Fruit fly (Drosophila melanogaster) whole organism, embryonic: ENCODE data around the gene CG6791.
A peak's percentile ranks its signal among the peaks of the same experiment; 100 is the strongest.

ENCODE experiments used
- Adf1 ChIP-seq: fragments of 200-800 bp; sonication (Bioruptor generic); IDR thresholded peaks from 2 replicates; pipeline ENCODE4 v1.3.6; 2022; ENCODE audit warnings: missing biosample characterization, missing genetic modification characterization
- Asciz ChIP-seq: fragments of 200-800 bp; sonication (Bioruptor generic); optimal IDR thresholded peaks from 2 replicates; lab custom pipeline; 2017; ENCODE audit warnings: missing biosample characterization, mild to moderate bottlenecking, missing genetic modification characterization, missing genetic modification reagents
- Atf-2 ChIP-seq: fragments of 200-800 bp; sonication (Bioruptor generic); optimal IDR thresholded peaks from 2 replicates; lab custom pipeline; 2016; ENCODE audit warnings: missing biosample characterization, missing genetic modification characterization
- Bgb ChIP-seq: fragments of 200-800 bp; sonication (Bioruptor generic); IDR thresholded peaks from 2 replicates; pipeline ENCODE4 v1.3.6; 2022; ENCODE audit warnings: missing biosample characterization, missing genetic modification characterization; ENCODE audit not compliant: partially characterized antibody
- Bteb2 ChIP-seq: fragments of 200-800 bp; sonication (Bioruptor generic); optimal IDR thresholded peaks from 2 replicates; lab custom pipeline; 2016; ENCODE audit warnings: missing biosample characterization, missing genetic modification characterization
- CG10462 ChIP-seq: fragments of 200-800 bp; sonication (Bioruptor generic); optimal IDR thresholded peaks from 2 replicates; lab custom pipeline; 2016; ENCODE audit warnings: missing biosample characterization, missing genetic modification characterization
- CG11504 ChIP-seq: fragments of 200-800 bp; sonication (Bioruptor generic); optimal IDR thresholded peaks from 3 replicates; lab custom pipeline; 2019; ENCODE audit warnings: missing biosample characterization, mild to moderate bottlenecking, missing genetic modification characterization, moderate library complexity
- CG11696 ChIP-seq: fragments of 200-800 bp; sonication (Bioruptor generic); IDR thresholded peaks from 2 replicates; pipeline ENCODE4 v1.3.6; 2022; ENCODE audit warnings: missing biosample characterization, missing genetic modification characterization
- CG12219 ChIP-seq: fragments of 200-800 bp; sonication (Bioruptor generic); optimal IDR thresholded peaks from 3 replicates; lab custom pipeline; 2018; ENCODE audit warnings: missing biosample characterization, mild to moderate bottlenecking, missing genetic modification characterization
- CG13123 ChIP-seq: fragments of 200-800 bp; sonication (Bioruptor generic); optimal IDR thresholded peaks from 2 replicates; lab custom pipeline; 2016; ENCODE audit warnings: missing biosample characterization, missing genetic modification characterization
- CG13775 ChIP-seq: fragments of 200-800 bp; sonication (Bioruptor generic); optimal IDR thresholded peaks from 3 replicates; lab custom pipeline; 2017; ENCODE audit warnings: missing biosample characterization, mild to moderate bottlenecking, missing genetic modification characterization
- CG15011 ChIP-seq: fragments of 200-800 bp; sonication (Bioruptor generic); optimal IDR thresholded peaks from 3 replicates; lab custom pipeline; 2018; ENCODE audit warnings: missing biosample characterization, mild to moderate bottlenecking, missing genetic modification characterization
- CG17328 ChIP-seq: fragments of 200-800 bp; sonication (Bioruptor generic); IDR thresholded peaks from 2 replicates; pipeline ENCODE4 v1.3.6; 2022; ENCODE audit warnings: missing biosample characterization, missing genetic modification characterization
- CG17385 ChIP-seq: fragments of 200-800 bp; sonication (Bioruptor generic); optimal IDR thresholded peaks from 3 replicates; lab custom pipeline; 2018; ENCODE audit warnings: missing biosample characterization, mild to moderate bottlenecking, missing genetic modification characterization
- CG2116 ChIP-seq: fragments of 200-800 bp; sonication (Bioruptor generic); optimal IDR thresholded peaks from 3 replicates; lab custom pipeline; 2018; ENCODE audit warnings: missing biosample characterization, mild to moderate bottlenecking, missing genetic modification characterization
- CG8359 ChIP-seq: fragments of 200-800 bp; sonication (Bioruptor generic); optimal IDR thresholded peaks from 2 replicates; lab custom pipeline; 2017; ENCODE audit warnings: missing biosample characterization, mild to moderate bottlenecking, missing genetic modification characterization, borderline replicate concordance
- CG9932 ChIP-seq: fragments of 200-800 bp; sonication (Bioruptor generic); IDR thresholded peaks from 2 replicates; pipeline ENCODE4 v1.3.6; 2022; ENCODE audit warnings: missing biosample characterization, missing genetic modification characterization
- CTCF ChIP-seq: fragments of 200-800 bp; sonication (Bioruptor generic); optimal IDR thresholded peaks from 2 replicates; lab custom pipeline; 2017; ENCODE audit warnings: missing biosample characterization, mild to moderate bottlenecking, missing genetic modification characterization, moderate library complexity
- D19A ChIP-seq: fragments of 200-800 bp; optimal IDR thresholded peaks from 3 replicates; lab custom pipeline; 2019; ENCODE audit warnings: missing biosample characterization, mild to moderate bottlenecking, missing genetic modification characterization, moderate library complexity
- Dref ChIP-seq: fragments of 200-800 bp; sonication (Bioruptor generic); IDR thresholded peaks from 2 replicates; pipeline ENCODE4 v1.3.6; 2022; ENCODE audit warnings: missing biosample characterization, missing genetic modification characterization
- Drgx ChIP-seq: fragments of 200-800 bp; sonication (Bioruptor generic); IDR thresholded peaks from 2 replicates; pipeline ENCODE4 v1.3.6; 2022; ENCODE audit warnings: missing biosample characterization, missing genetic modification characterization
- Ets65A ChIP-seq: fragments of 200-800 bp; sonication (Bioruptor generic); peaks from one replicate; lab custom pipeline; 2016; ENCODE audit warnings: missing biosample characterization, missing genetic modification characterization
- Hey ChIP-seq: fragments of 200-800 bp; sonication (Bioruptor generic); optimal IDR thresholded peaks from 3 replicates; lab custom pipeline; 2018; ENCODE audit warnings: missing biosample characterization, mild to moderate bottlenecking, missing genetic modification characterization
- Mrtf ChIP-seq: fragments of 200-800 bp; sonication (Bioruptor generic); IDR thresholded peaks from 3 replicates; pipeline ENCODE4 v1.3.6; 2022; ENCODE audit warnings: missing biosample characterization, missing genetic modification characterization
- NFAT ChIP-seq: fragments of 200-800 bp; sonication (Bioruptor generic); IDR thresholded peaks from 2 replicates; pipeline ENCODE4 v1.3.6; 2022; ENCODE audit warnings: missing biosample characterization, missing genetic modification characterization
- Rx ChIP-seq: fragments of 200-800 bp; sonication (Bioruptor generic); IDR thresholded peaks from 2 replicates; pipeline ENCODE4 v1.3.6; 2022; ENCODE audit warnings: missing biosample characterization, missing genetic modification characterization
- Spps ChIP-seq: fragments of 200-800 bp; sonication (Bioruptor generic); optimal IDR thresholded peaks from 2 replicates; lab custom pipeline; 2018; ENCODE audit warnings: missing biosample characterization, mild to moderate bottlenecking, missing genetic modification characterization
- Taf1 ChIP-seq: fragments of 200-800 bp; sonication (Bioruptor generic); IDR thresholded peaks from 2 replicates; pipeline ENCODE4 v1.3.6; 2022; ENCODE audit warnings: missing biosample characterization, missing genetic modification characterization
- Usf ChIP-seq: fragments of 200-800 bp; sonication (Bioruptor generic); optimal IDR thresholded peaks from 2 replicates; lab custom pipeline; 2017; ENCODE audit warnings: missing genotype, missing biosample characterization, missing genetic modification characterization
- bsh ChIP-seq, 2 experiments: fragments of 200-800 bp; sonication (Bioruptor generic); optimal IDR thresholded peaks; 2 replicates each; lab custom pipeline; 2017 to 2018; ENCODE audit warnings: mild to moderate bottlenecking in 2 of 2, missing biosample characterization in 2 of 2, missing genetic modification characterization in 2 of 2, moderate library complexity in 1 of 2
- dmrt11E ChIP-seq: fragments of 200-800 bp; sonication (Bioruptor generic); optimal IDR thresholded peaks from 3 replicates; lab custom pipeline; 2018; ENCODE audit warnings: missing biosample characterization, mild to moderate bottlenecking, missing genetic modification characterization, moderate library complexity
- dysf ChIP-seq: fragments of 200-800 bp; sonication (Bioruptor generic); IDR thresholded peaks from 3 replicates; pipeline ENCODE4 v1.3.6; 2022; ENCODE audit warnings: missing biosample characterization, missing genetic modification characterization
- gce ChIP-seq: fragments of 200-800 bp; sonication (Bioruptor generic); IDR thresholded peaks from 3 replicates; pipeline ENCODE4 v1.3.6; 2022; ENCODE audit warnings: missing biosample characterization, missing genetic modification characterization
- hbn ChIP-seq: fragments of 200-800 bp; sonication (Bioruptor generic); IDR thresholded peaks from 2 replicates; pipeline ENCODE4 v1.3.6; 2022; ENCODE audit warnings: missing biosample characterization, missing genetic modification characterization; ENCODE audit not compliant: partially characterized antibody
- lmd ChIP-seq: fragments of 200-800 bp; sonication (Bioruptor generic); IDR thresholded peaks from 2 replicates; pipeline ENCODE4 v1.3.6; 2022; ENCODE audit warnings: missing biosample characterization, missing genetic modification characterization
- odd ChIP-seq: fragments of 200-800 bp; sonication (Bioruptor generic); optimal IDR thresholded peaks from 2 replicates; lab custom pipeline; 2017; ENCODE audit warnings: missing biosample characterization, mild to moderate bottlenecking, missing genetic modification characterization
- schlank ChIP-seq: fragments of 200-800 bp; sonication (Bioruptor generic); optimal IDR thresholded peaks from 2 replicates; lab custom pipeline; 2018; ENCODE audit warnings: missing biosample characterization, mild to moderate bottlenecking, missing genetic modification characterization
- sqz ChIP-seq: fragments of 200-800 bp; sonication (Bioruptor generic); optimal IDR thresholded peaks from 3 replicates; lab custom pipeline; 2018; ENCODE audit warnings: missing biosample characterization, mild to moderate bottlenecking, missing genetic modification characterization
- stwl ChIP-seq: fragments of 200-800 bp; sonication (Bioruptor generic); optimal IDR thresholded peaks from 3 replicates; lab custom pipeline; 2018; ENCODE audit warnings: missing biosample characterization, mild to moderate bottlenecking, missing genetic modification characterization, moderate library complexity
- trh ChIP-seq: fragments of 200-800 bp; sonication (Bioruptor generic); optimal IDR thresholded peaks from 2 replicates; lab custom pipeline; 2016; ENCODE audit warnings: missing biosample characterization, missing genetic modification characterization

CG6791 gene

dm6 chr3R:11617363-11617762, 27.4 kb upstream of the CG6791 start (continued):
- TF ChIP-seq stwl (tag; lab: Kevin White, UChicago) (peak; percentile 3), CTCF (GFP tag; lab: Kevin White, UChicago) (no peak), Spps (tag; lab: Kevin White, UChicago) (peak; percentile 33), CG12219 (peak; percentile 4), dmrt11E (tag; lab: Kevin White, UChicago) (peak; percentile 85), dysf (no peak), Asciz (GFP tag; lab: Kevin White, UChicago) (no peak), Usf (GFP tag; lab: Kevin White, UChicago) (no peak), Atf-2 (peak; percentile 26), CG8359 (GFP tag; lab: Kevin White, UChicago) (no peak), CG9932 (GFP tag; lab: Robert Waterston, UW) (no peak), Bgb (GFP tag; lab: Robert Waterston, UW) (no peak), CG13123 (GFP tag; lab: Kevin White, UChicago) (no peak), Hey (tag; lab: Kevin White, UChicago) (no peak), CG13775 (GFP tag; lab: Kevin White, UChicago) (no peak), Mrtf (GFP tag; lab: Robert Waterston, UW) (no peak), CG17328 (0 out of 2 replicates have a peak, but pooled peaks have one; percentile 10), trh (GFP tag; lab: Kevin White, UChicago) (no peak), schlank (tag; lab: Kevin White, UChicago) (no peak), Rx (GFP tag; lab: Robert Waterston, UW) (no peak), CG11696 (no peak), NFAT (GFP tag; lab: Robert Waterston, UW) (no peak), lmd (GFP tag; lab: Robert Waterston, UW) (no peak), sqz (GFP tag; lab: Kevin White, UChicago) (no peak), Taf1 (no peak), CG15011 (no peak), CG17385 (GFP tag; lab: Kevin White, UChicago) (no peak), Adf1 (GFP tag; lab: Robert Waterston, UW) (no peak), Dref (GFP tag; lab: Robert Waterston, UW) (no peak), CG2116 (GFP tag; lab: Kevin White, UChicago) (no peak), D19A (peak; percentile 55), CG10462 (GFP tag; lab: Kevin White, UChicago) (no peak), gce (GFP tag; lab: Robert Waterston, UW) (no peak), Bteb2 (GFP tag; lab: Kevin White, UChicago) (no peak), Ets65A (GFP tag; lab: Kevin White, UChicago) (no peak)
- TF ChIP-seq, all 482 proteins: peak for 112

DNA sequence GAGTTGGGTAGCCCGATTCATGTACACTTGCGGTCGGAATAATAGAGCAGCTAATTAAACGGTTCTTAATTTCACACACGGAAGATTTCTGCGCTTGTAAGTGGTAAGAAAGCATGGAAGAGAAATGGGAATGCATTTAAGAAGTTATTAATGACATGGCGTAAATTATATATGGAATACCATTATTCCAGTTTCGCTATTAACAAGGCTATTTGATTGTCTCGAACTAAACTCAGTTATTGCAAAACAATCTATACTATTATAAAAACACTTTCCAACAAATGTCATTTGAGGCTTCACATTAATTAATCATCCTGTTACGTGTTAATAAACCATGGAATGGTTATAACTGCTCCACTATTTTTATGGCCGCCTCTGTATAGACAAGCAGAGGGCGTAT, 26.3 kb upstream of the CG6791 start:
- 0 out of 2 replicates have a peak, but pooled peaks have one; percentile 9 for TF ChIP-seq Drgx (GFP tag; lab: Robert Waterston, UW)
- peak in 1 of 2 experiments; percentile 17 for TF ChIP-seq bsh (GFP tag; optimal IDR thresholded peaks at IDR 0.05; lab: Kevin White, UChicago)
- TF ChIP-seq hbn, result no peak
- no peak for TF ChIP-seq odd (GFP tag; lab: Kevin White, UChicago)
- peak; percentile 11 for TF ChIP-seq CG11504 (tag; lab: Kevin White, UChicago)
- TF ChIP-seq, all 482 proteins: peak for 3
